Worm (Caenorhabditis elegans): ENCODE results near the gene vps-8.

vps-8 gene

DNA sequence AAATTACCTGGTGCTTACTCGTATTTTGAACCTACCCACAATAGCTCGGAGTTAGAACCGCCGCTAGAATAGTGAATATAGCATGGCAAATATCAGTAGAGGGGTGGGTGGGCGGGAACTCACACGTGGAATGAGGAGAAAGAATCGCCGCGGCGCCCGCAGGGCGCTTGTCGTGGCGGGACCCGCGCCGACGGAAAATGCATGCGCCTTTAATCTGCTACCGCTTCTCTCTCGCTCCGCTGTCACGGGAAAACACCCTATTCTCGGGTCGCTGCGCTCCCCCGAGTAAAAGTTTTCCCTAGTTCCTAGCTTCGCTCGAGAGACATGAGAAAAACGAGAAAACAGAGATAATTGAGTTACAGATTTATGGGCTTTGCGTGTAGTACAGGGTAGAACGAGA, 19.0 kb upstream of the vps-8 start:
- TF ChIP-seq lin-38 (GFP tag; IDR thresholded peaks at IDR 0.05) (peak; percentile 23; the same call in 1 of the 2 replicates), set-16 (GFP tag; IDR thresholded peaks at IDR 0.05) (peak; percentile 89), egl-43 (GFP tag; IDR thresholded peaks at IDR 0.05) (peak; percentile 46; the same call in 1 of the 2 replicates)

DNA sequence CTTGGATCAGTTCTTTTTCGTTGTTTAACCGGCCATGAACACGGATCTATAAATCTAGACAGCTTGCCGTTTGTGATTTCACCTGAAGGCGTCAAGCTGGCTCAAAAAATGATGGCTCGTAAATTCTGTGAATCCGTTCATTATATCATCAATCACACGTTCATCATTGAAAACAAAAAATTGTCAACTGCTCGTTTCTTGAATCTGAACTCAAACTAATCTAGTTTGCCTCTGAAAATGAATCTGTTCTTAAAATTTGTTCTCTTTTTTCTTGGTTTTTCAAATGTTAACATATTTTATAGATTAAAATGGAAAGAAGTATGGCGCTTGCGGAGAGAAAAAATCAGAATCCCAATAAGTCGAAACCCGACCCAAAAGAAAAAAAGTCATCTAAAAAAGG, 15.0 kb upstream of the vps-8 start, which contains the start of gene C42C1.8:
TSS of gene C42C1.8 (plus strand) at position 301 of the 400 bp plus-strand sequence.
- no peak for TF ChIP-seq F44E2.7 (GFP tag; IDR thresholded peaks at IDR 0.05)
- TF ChIP-seq ztf-7 (tag; optimal IDR thresholded peaks at IDR 0.05) = no peak
- TF ChIP-seq ceh-32 (tag; optimal IDR thresholded peaks at IDR 0.05; ENCODE audit: poor library complexity) = no peak
- TF ChIP-seq hif-1 (tag; optimal IDR thresholded peaks at IDR 0.05) = no peak
- no peak for TF ChIP-seq pqm-1 (tag; optimal IDR thresholded peaks at IDR 0.05)
- no peak for TF ChIP-seq dve-1 (tag; optimal IDR thresholded peaks at IDR 0.05; ENCODE audit: insufficient read depth)
- no peak for TF ChIP-seq zip-11 (GFP tag; IDR thresholded peaks at IDR 0.05)
- TF ChIP-seq egl-43 (GFP tag; IDR thresholded peaks at IDR 0.05) = no peak
- no peak for TF ChIP-seq mdl-1 (tag; optimal IDR thresholded peaks at IDR 0.05)

ce11 chrIV:12289149-12289548, 13.4 kb upstream of the vps-8 start, which contains the start of gene C42C1.9:
TSS of gene C42C1.9 (plus strand) at chrIV:12289449.
- TF ChIP-seq lin-38 (GFP tag; IDR thresholded peaks at IDR 0.05) = no peak
- TF ChIP-seq nhr-77 (tag; optimal IDR thresholded peaks at IDR 0.05) = no peak
- no peak for TF ChIP-seq nhr-42 (GFP tag; IDR thresholded peaks at IDR 0.05)
- no peak for TF ChIP-seq ces-1 (GFP tag; optimal IDR thresholded peaks at IDR 0.05)
- no peak for TF ChIP-seq ceh-28 (tag; optimal IDR thresholded peaks at IDR 0.05)
- no peak for TF ChIP-seq F44E2.7 (GFP tag; IDR thresholded peaks at IDR 0.05)
- no peak for TF ChIP-seq arid-1 (GFP tag; conservative IDR thresholded peaks at IDR 0.05)
- TF ChIP-seq php-3 (GFP tag; IDR thresholded peaks at IDR 0.05) = no peak
- TF ChIP-seq dve-1 (tag; optimal IDR thresholded peaks at IDR 0.05; ENCODE audit: insufficient read depth) = no peak
- TF ChIP-seq pqm-1 (tag; optimal IDR thresholded peaks at IDR 0.05) = no peak
- no peak for TF ChIP-seq mep-1 (tag; optimal IDR thresholded peaks at IDR 0.05)
- TF ChIP-seq fos-1 (tag; optimal IDR thresholded peaks at IDR 0.05) = no peak
- no peak for TF ChIP-seq Y75B8A.6 (GFP tag; IDR thresholded peaks at IDR 0.05)
- TF ChIP-seq egl-27 (tag; optimal IDR thresholded peaks at IDR 0.05) = no peak
- no peak for TF ChIP-seq snpc-4 (tag; optimal IDR thresholded peaks at IDR 0.05)
- no peak for TF ChIP-seq gei-8 (GFP tag; optimal IDR thresholded peaks at IDR 0.05)
- TF ChIP-seq R02D3.7 (tag; optimal IDR thresholded peaks at IDR 0.05) = no peak
- TF ChIP-seq unc-62 (GFP tag; optimal IDR thresholded peaks at IDR 0.05 in 1 of 2) = no peak
- TF ChIP-seq unc-62 (tag; optimal IDR thresholded peaks at IDR 0.05) = no peak

DNA sequence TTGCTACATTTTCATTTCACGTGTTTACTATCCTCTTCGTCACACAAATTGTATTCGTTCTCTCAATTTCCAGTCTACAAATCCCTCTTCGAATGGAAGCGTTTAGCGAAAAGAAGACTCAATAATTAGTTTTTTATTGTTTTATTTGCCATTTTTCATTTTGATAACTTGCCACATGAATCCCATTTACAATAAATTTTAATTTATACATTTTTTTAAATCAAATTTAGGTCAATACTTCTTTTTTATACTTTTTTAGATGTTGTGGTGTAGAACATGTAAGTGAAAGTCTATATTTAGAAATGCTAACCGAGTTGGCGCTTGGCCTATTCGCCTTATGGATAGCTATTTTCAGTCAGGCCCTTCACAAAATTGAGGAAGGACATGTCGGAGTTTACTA, 11.8 kb upstream of the vps-8 start, which contains the start of gene erl-1:
TSS of gene erl-1 (plus strand) at position 301 of the 400 bp plus-strand sequence.
- TF ChIP-seq Y75B8A.6 (GFP tag; IDR thresholded peaks at IDR 0.05) = no peak
- TF ChIP-seq mxl-3 (GFP tag; optimal IDR thresholded peaks at IDR 0.05) = no peak
- no peak for TF ChIP-seq ceh-28 (tag; optimal IDR thresholded peaks at IDR 0.05)
- TF ChIP-seq F26F4.8 (GFP tag; conservative IDR thresholded peaks at IDR 0.05) = no peak
- TF ChIP-seq duxl-1 (tag; optimal IDR thresholded peaks at IDR 0.05; ENCODE audit: poor library complexity) = no peak
- no peak for TF ChIP-seq egl-43 (GFP tag; IDR thresholded peaks at IDR 0.05)
- no peak for TF ChIP-seq spr-3 (GFP tag; optimal IDR thresholded peaks at IDR 0.05)
- TF ChIP-seq ceh-44 (GFP tag; IDR thresholded peaks at IDR 0.05) = no peak
- TF ChIP-seq dmd-6 (GFP tag; IDR thresholded peaks at IDR 0.05) = no peak
- no peak for TF ChIP-seq unc-130 (GFP tag; optimal IDR thresholded peaks at IDR 0.05)
- TF ChIP-seq hif-1 (tag; optimal IDR thresholded peaks at IDR 0.05) = no peak
- no peak for TF ChIP-seq egl-27 (tag; optimal IDR thresholded peaks at IDR 0.05)
- no peak for TF ChIP-seq lin-38 (GFP tag; IDR thresholded peaks at IDR 0.05)
- TF ChIP-seq ceh-20 (GFP tag; IDR thresholded peaks at IDR 0.05) = no peak
- TF ChIP-seq spr-1 (tag; optimal IDR thresholded peaks at IDR 0.05) = no peak
- TF ChIP-seq lin-13 (GFP tag; optimal IDR thresholded peaks at IDR 0.05) = no peak
- no peak for TF ChIP-seq snpc-4 (tag; optimal IDR thresholded peaks at IDR 0.05)
